Worm (Caenorhabditis elegans) whole organism, late embryonic: ENCODE data around the gene moc-2.
A peak's percentile ranks its signal among the peaks of the same experiment; 100 is the strongest.

Source experiments
- K02D7.2 ChIP-seq: sonication (generic microtip); optimal IDR thresholded peaks from 2 replicates; lab custom pipeline; 2017; ENCODE audit warnings: mild to moderate bottlenecking, missing genetic modification characterization, missing compliant biosample characterization
- K09A11.1 ChIP-seq: sonication (generic microtip); optimal IDR thresholded peaks from 2 replicates; lab custom pipeline; 2017; ENCODE audit warnings: antibody characterized with exemption, mild to moderate bottlenecking, missing genetic modification characterization, missing compliant biosample characterization; ENCODE audit not compliant: insufficient read depth
- T23F11.4 ChIP-seq: fragments of 200-800 bp; sonication (Bioruptor generic); optimal IDR thresholded peaks from 2 replicates; lab custom pipeline; 2018; ENCODE audit warnings: mild to moderate bottlenecking, missing genetic modification characterization, missing compliant biosample characterization
- Y22D7AL.16 ChIP-seq: sonication (generic microtip); optimal IDR thresholded peaks from 2 replicates; lab custom pipeline; 2016; ENCODE audit warnings: missing genetic modification characterization, missing compliant biosample characterization
- ahr-1 ChIP-seq: sonication (generic microtip); optimal IDR thresholded peaks from 2 replicates; lab custom pipeline; 2016; ENCODE audit warnings: missing genetic modification characterization, missing compliant biosample characterization
- ceh-14 ChIP-seq: sonication (generic microtip); optimal IDR thresholded peaks from 2 replicates; lab custom pipeline; 2016; ENCODE audit warnings: missing genotype, missing genetic modification characterization, missing compliant biosample characterization
- ceh-18 ChIP-seq: sonication (generic microtip); optimal IDR thresholded peaks from 2 replicates; lab custom pipeline; 2016; ENCODE audit warnings: missing genetic modification characterization, missing compliant biosample characterization
- ceh-2 ChIP-seq: sonication (generic microtip); optimal IDR thresholded peaks from 2 replicates; lab custom pipeline; 2016; ENCODE audit warnings: missing genotype, missing genetic modification characterization, missing compliant biosample characterization
- ceh-22 ChIP-seq: sonication (generic microtip); optimal IDR thresholded peaks from 2 replicates; lab custom pipeline; 2017; ENCODE audit warnings: missing biosample characterization, missing genetic modification characterization
- ceh-24 ChIP-seq: sonication (generic microtip); optimal IDR thresholded peaks from 2 replicates; lab custom pipeline; 2016; ENCODE audit warnings: mild to moderate bottlenecking, missing genetic modification characterization, missing compliant biosample characterization
- ceh-30 ChIP-seq: fragments of 150-350 bp; optimal IDR thresholded peaks from 2 replicates; lab custom pipeline; 2014; ENCODE audit warnings: missing biosample characterization, missing genetic modification characterization
- ceh-31 ChIP-seq: sonication (generic microtip); optimal IDR thresholded peaks from 2 replicates; lab custom pipeline; 2016; ENCODE audit warnings: missing genetic modification characterization, missing compliant biosample characterization
- ceh-45 ChIP-seq: fragments of 200-800 bp; sonication (Bioruptor generic); IDR thresholded peaks from 2 replicates; pipeline ENCODE4 v1.3.6; 2022; ENCODE audit warnings: missing genetic modification reagents, missing genetic modification characterization, missing compliant biosample characterization
- dve-1 ChIP-seq: sonication (generic microtip); optimal IDR thresholded peaks from 2 replicates; lab custom pipeline; 2017; ENCODE audit warnings: antibody characterized with exemption, mild to moderate bottlenecking, missing genetic modification characterization, missing compliant biosample characterization
- ets-4 ChIP-seq: sonication (generic microtip); optimal IDR thresholded peaks from 2 replicates; lab custom pipeline; 2016; ENCODE audit warnings: missing genetic modification characterization, missing compliant biosample characterization
- fkh-6 ChIP-seq: sonication (generic microtip); optimal IDR thresholded peaks from 2 replicates; lab custom pipeline; 2016; ENCODE audit warnings: missing genetic modification characterization, missing compliant biosample characterization
- hlh-13 ChIP-seq: fragments of 200-800 bp; sonication (Bioruptor generic); optimal IDR thresholded peaks from 2 replicates; lab custom pipeline; 2018; ENCODE audit warnings: mild to moderate bottlenecking, missing genetic modification characterization, missing compliant biosample characterization
- hlh-15 ChIP-seq: sonication (generic microtip); optimal IDR thresholded peaks from 2 replicates; lab custom pipeline; 2016; ENCODE audit warnings: missing genetic modification characterization, missing compliant biosample characterization
- hlh-30 ChIP-seq: sonication (generic microtip); optimal IDR thresholded peaks from 2 replicates; lab custom pipeline; 2017; ENCODE audit warnings: antibody characterized with exemption, missing genetic modification characterization, missing compliant biosample characterization; ENCODE audit not compliant: insufficient read depth
- hlh-8 ChIP-seq: sonication (generic microtip); optimal IDR thresholded peaks from 2 replicates; lab custom pipeline; 2016; ENCODE audit warnings: missing genotype, missing genetic modification characterization, missing compliant biosample characterization
- lim-6 ChIP-seq: sonication (generic microtip); optimal IDR thresholded peaks from 2 replicates; lab custom pipeline; 2016; ENCODE audit warnings: missing genetic modification characterization, missing compliant biosample characterization
- nfya-1 ChIP-seq: sonication (generic microtip); optimal IDR thresholded peaks from 2 replicates; lab custom pipeline; 2017; ENCODE audit warnings: missing genetic modification characterization, mild to moderate bottlenecking, missing compliant biosample characterization, antibody characterized with exemption, moderate library complexity
- odd-2 ChIP-seq: sonication (generic microtip); optimal IDR thresholded peaks from 2 replicates; lab custom pipeline; 2017; ENCODE audit warnings: antibody characterized with exemption, mild to moderate bottlenecking, missing genetic modification characterization, missing compliant biosample characterization
- pag-3 ChIP-seq: sonication (generic microtip); optimal IDR thresholded peaks from 2 replicates; lab custom pipeline; 2016; ENCODE audit warnings: missing compliant biosample characterization, missing genetic modification characterization, borderline replicate concordance
- pax-1 ChIP-seq: fragments of 150-350 bp; optimal IDR thresholded peaks from 2 replicates; lab custom pipeline; 2014; ENCODE audit warnings: missing biosample characterization, missing genetic modification characterization
- pha-4 ChIP-seq: fragments of 150-350 bp; optimal IDR thresholded peaks from 2 replicates; lab custom pipeline; 2018; ENCODE audit warnings: missing biosample characterization, missing genetic modification reagents, missing genetic modification characterization
- pqm-1 ChIP-seq: sonication (generic microtip); optimal IDR thresholded peaks from 2 replicates; lab custom pipeline; 2016; ENCODE audit warnings: missing genetic modification characterization, missing compliant biosample characterization
- sdc-2 ChIP-seq: sonication (generic microtip); optimal IDR thresholded peaks from 2 replicates; lab custom pipeline; 2016; ENCODE audit warnings: missing genotype, missing genetic modification characterization, missing compliant biosample characterization
- syd-9 ChIP-seq: sonication (generic microtip); optimal IDR thresholded peaks from 2 replicates; lab custom pipeline; 2016; ENCODE audit warnings: mild to moderate bottlenecking, missing genetic modification characterization, moderate library complexity, missing compliant biosample characterization
- tbx-7 ChIP-seq: sonication (generic microtip); optimal IDR thresholded peaks from 2 replicates; lab custom pipeline; 2016; ENCODE audit warnings: missing genotype, missing genetic modification characterization, missing compliant biosample characterization
- unc-3 ChIP-seq, 2 experiments: fragments of 200-800 bp in 1 of 2; sonication (Bioruptor generic) in 1 of 2; sonication (generic microtip) in 1 of 2; conservative IDR thresholded peaks in 1 of 2; optimal IDR thresholded peaks in 1 of 2; 2 replicates each; pipeline versions ENCODE4 v1.3.6 to Lab custom; 2016 to 2022; ENCODE audit warnings: missing compliant biosample characterization in 2 of 2, missing genetic modification characterization in 2 of 2, missing genetic modification reagents in 1 of 2
- unc-42 ChIP-seq: sonication (generic microtip); optimal IDR thresholded peaks from 2 replicates; lab custom pipeline; 2016; ENCODE audit warnings: missing genotype, missing genetic modification characterization, missing compliant biosample characterization
- unc-55 ChIP-seq: sonication (generic microtip); optimal IDR thresholded peaks from 2 replicates; lab custom pipeline; 2017; ENCODE audit warnings: missing biosample characterization, missing genetic modification reagents, missing genetic modification characterization
- unc-86 ChIP-seq: sonication (generic microtip); optimal IDR thresholded peaks from 2 replicates; lab custom pipeline; 2016; ENCODE audit warnings: missing genetic modification characterization, missing compliant biosample characterization
- ztf-16 ChIP-seq: sonication (generic microtip); optimal IDR thresholded peaks from 2 replicates; lab custom pipeline; 2017; ENCODE audit warnings: missing genetic modification characterization, missing compliant biosample characterization

The moc-2 gene

ce11 chrV:6505339-6505811 is 1.4 kb upstream of the moc-2 start, which contains the start of gene W01A11.7:
Gene W01A11.7, minus strand, starts transcription at chrV:6505389.
- TF ChIP-seq odd-2 (tag; lab: Kevin White, UChicago) (no peak), unc-55 (no peak), ceh-45 (no peak), pag-3 (tag; lab: Kevin White, UChicago) (no peak), ceh-22 (tag; lab: Kevin White, UChicago) (no peak), fkh-6 (tag; lab: Kevin White, UChicago) (no peak), pqm-1 (tag; lab: Kevin White, UChicago) (no peak), ceh-30 (tag; lab: Kevin White, UChicago) (no peak), pha-4 (tag; lab: Kevin White, UChicago) (no peak), ceh-2 (no peak), unc-42 (tag; lab: Kevin White, UChicago) (no peak), T23F11.4 (GFP tag; lab: Kevin White, UChicago) (no peak), ahr-1 (tag; lab: Kevin White, UChicago) (no peak)

- TF ChIP-seq unc-55 (peak; percentile 59), K02D7.2 (tag; lab: Kevin White, UChicago) (no peak), ceh-2 (no peak)
Observed at ce11 chrV:6503158-6503557, 823 bp downstream of the moc-2 start.

- TF ChIP-seq hlh-8 = no peak
- TF ChIP-seq lim-6 (tag; lab: Kevin White, UChicago) = no peak
- no peak for TF ChIP-seq pha-4 (tag; lab: Kevin White, UChicago)
- no peak for TF ChIP-seq Y22D7AL.16 (tag; lab: Kevin White, UChicago)
Observed at ce11 chrV:6498903-6499302, 5.1 kb downstream of the moc-2 start, which contains the start of gene W01A11.1. Gene W01A11.1, plus strand, starts transcription at chrV:6499224.

- no peak for TF ChIP-seq ceh-30 (tag; lab: Kevin White, UChicago)
- no peak for TF ChIP-seq hlh-15
- no peak for TF ChIP-seq tbx-7 (tag; lab: Kevin White, UChicago)
- no peak for TF ChIP-seq ceh-18
- TF ChIP-seq ets-4 (tag; lab: Kevin White, UChicago) = no peak
- TF ChIP-seq hlh-30 = no peak
- TF ChIP-seq nfya-1 (tag; lab: Kevin White, UChicago) = no peak
Observed at ce11 chrV:6498441-6498840, 5.5 kb downstream of the moc-2 start.

- no peak for TF ChIP-seq syd-9 (tag; lab: Kevin White, UChicago)
- no peak for TF ChIP-seq ceh-31 (tag; lab: Kevin White, UChicago)
- TF ChIP-seq sdc-2 (tag; lab: Kevin White, UChicago) = no peak
- no peak for TF ChIP-seq pqm-1 (tag; lab: Kevin White, UChicago)
- TF ChIP-seq hlh-13 (GFP tag; lab: Kevin White, UChicago) = no peak
- no peak for TF ChIP-seq ceh-24 (tag; lab: Kevin White, UChicago)
- TF ChIP-seq pag-3 (tag; lab: Kevin White, UChicago) = no peak
- no peak for TF ChIP-seq pax-1 (tag; lab: Kevin White, UChicago)
- no peak for TF ChIP-seq ceh-14 (tag; lab: Kevin White, UChicago)
- TF ChIP-seq unc-86 = no peak
- no peak for TF ChIP-seq unc-3 (GFP tag; conservative IDR thresholded peaks at IDR 0.05; lab: Robert Waterston, UW)
- TF ChIP-seq unc-3 (tag; optimal IDR thresholded peaks at IDR 0.05; lab: Kevin White, UChicago) = no peak
- no peak for TF ChIP-seq ztf-16 (tag; lab: Kevin White, UChicago)
- TF ChIP-seq dve-1 (tag; lab: Kevin White, UChicago) = no peak
- no peak for TF ChIP-seq K02D7.2 (tag; lab: Kevin White, UChicago)
- no peak for TF ChIP-seq ceh-45
- no peak for TF ChIP-seq K09A11.1 (tag; lab: Kevin White, UChicago)
Observed at ce11 chrV:6496611-6497158, 7.3 kb downstream of the moc-2 start, which contains the start of gene dgtr-1. Gene dgtr-1, plus strand, starts transcription at chrV:6497108.
